Fruit fly (Drosophila melanogaster) whole organism, embryonic: ENCODE measurements around the gene CG33721.

Experiments used
- Adf1 ChIP-seq: fragments of 200-800 bp; sonication (Bioruptor generic); IDR thresholded peaks from 2 replicates; pipeline ENCODE4 v1.3.6; 2022; ENCODE audit warnings: missing biosample characterization, missing genetic modification characterization
- Antp ChIP-seq: fragments of 200-800 bp; sonication (Bioruptor generic); optimal IDR thresholded peaks from 3 replicates; lab custom pipeline; 2016; ENCODE audit warnings: missing biosample characterization, missing genetic modification characterization
- BEAF-32 ChIP-seq: fragments of 200-800 bp; sonication (Bioruptor generic); optimal IDR thresholded peaks from 3 replicates; lab custom pipeline; 2017; ENCODE audit warnings: missing biosample characterization, missing genetic modification characterization, mild to moderate bottlenecking, moderate library complexity, missing genetic modification reagents
- CG10209 ChIP-seq: fragments of 200-800 bp; sonication (Bioruptor generic); optimal IDR thresholded peaks from 3 replicates; lab custom pipeline; 2017; ENCODE audit warnings: missing biosample characterization, mild to moderate bottlenecking, missing genetic modification characterization, missing genetic modification reagents
- CG1233 ChIP-seq: fragments of 200-800 bp; sonication (Bioruptor generic); optimal IDR thresholded peaks from 4 replicates; lab custom pipeline; 2018; ENCODE audit warnings: missing biosample characterization, mild to moderate bottlenecking, missing genetic modification characterization
- CG12659 ChIP-seq: fragments of 200-800 bp; sonication (Bioruptor generic); optimal IDR thresholded peaks from 3 replicates; lab custom pipeline; 2017; ENCODE audit warnings: mild to moderate bottlenecking, missing biosample characterization, missing genetic modification reagents, missing genetic modification characterization
- CG13287 ChIP-seq: fragments of 200-800 bp; sonication (Bioruptor generic); IDR thresholded peaks from 2 replicates; pipeline ENCODE4 v1.3.6; 2022; ENCODE audit warnings: missing biosample characterization, missing genetic modification characterization; ENCODE audit not compliant: partially characterized antibody
- CG13296 ChIP-seq: fragments of 200-800 bp; sonication (Bioruptor generic); optimal IDR thresholded peaks from 3 replicates; lab custom pipeline; 2018; ENCODE audit warnings: missing biosample characterization, mild to moderate bottlenecking, missing genetic modification characterization
- CG14014 ChIP-seq: fragments of 200-800 bp; sonication (Bioruptor generic); IDR thresholded peaks from 2 replicates; pipeline ENCODE4 v1.3.6; 2022; ENCODE audit warnings: missing biosample characterization, missing genetic modification characterization
- CG1603 ChIP-seq: fragments of 200-800 bp; sonication (Bioruptor generic); optimal IDR thresholded peaks from 2 replicates; lab custom pipeline; 2019; ENCODE audit warnings: missing biosample characterization, mild to moderate bottlenecking, missing genetic modification characterization, moderate library complexity
- CG16813 ChIP-seq: fragments of 200-800 bp; sonication (Bioruptor generic); IDR thresholded peaks from 3 replicates; pipeline ENCODE4 v1.3.6; 2022; ENCODE audit warnings: missing biosample characterization, missing genetic modification characterization; ENCODE audit not compliant: partially characterized antibody
- CG17186 ChIP-seq: fragments of 200-800 bp; sonication (Bioruptor generic); optimal IDR thresholded peaks from 3 replicates; lab custom pipeline; 2017; ENCODE audit warnings: missing biosample characterization, missing genetic modification reagents, missing genetic modification characterization
- CG17612 ChIP-seq: fragments of 200-800 bp; sonication (Bioruptor generic); IDR thresholded peaks from 2 replicates; pipeline ENCODE4 v1.3.6; 2022; ENCODE audit warnings: missing biosample characterization, missing genetic modification characterization
- CG17912 ChIP-seq: fragments of 200-800 bp; sonication (Bioruptor generic); optimal IDR thresholded peaks from 2 replicates; lab custom pipeline; 2018; ENCODE audit warnings: missing biosample characterization, mild to moderate bottlenecking, missing genetic modification characterization
- CG2120 ChIP-seq: fragments of 200-800 bp; sonication (Bioruptor generic); optimal IDR thresholded peaks from 3 replicates; lab custom pipeline; 2016; ENCODE audit warnings: missing biosample characterization, missing genetic modification characterization
- CkIIα-i1 ChIP-seq: fragments of 200-800 bp; sonication (Bioruptor generic); IDR thresholded peaks from 2 replicates; pipeline ENCODE4 v1.3.6; 2022; ENCODE audit warnings: missing biosample characterization, missing genetic modification characterization
- D19A ChIP-seq: fragments of 200-800 bp; optimal IDR thresholded peaks from 3 replicates; lab custom pipeline; 2019; ENCODE audit warnings: missing biosample characterization, mild to moderate bottlenecking, missing genetic modification characterization, moderate library complexity
- Drgx ChIP-seq: fragments of 200-800 bp; sonication (Bioruptor generic); IDR thresholded peaks from 2 replicates; pipeline ENCODE4 v1.3.6; 2022; ENCODE audit warnings: missing biosample characterization, missing genetic modification characterization
- ERR ChIP-seq: fragments of 200-800 bp; sonication (Bioruptor generic); optimal IDR thresholded peaks from 2 replicates; lab custom pipeline; 2016; ENCODE audit warnings: missing biosample characterization, missing genetic modification characterization
- Ets97D ChIP-seq: fragments of 200-800 bp; sonication (Bioruptor generic); optimal IDR thresholded peaks from 3 replicates; lab custom pipeline; 2016; ENCODE audit warnings: missing biosample characterization, missing genetic modification characterization
- GATAe ChIP-seq: fragments of 200-800 bp; sonication (Bioruptor generic); conservative IDR thresholded peaks from 2 replicates; pipeline ENCODE4 v1.3.6; 2022; ENCODE audit warnings: missing biosample characterization, missing genetic modification characterization
- Gsc ChIP-seq: fragments of 200-800 bp; sonication (Bioruptor generic); IDR thresholded peaks from 2 replicates; pipeline ENCODE4 v1.3.6; 2022; ENCODE audit warnings: missing biosample characterization, missing genetic modification characterization
- Hr51 ChIP-seq, 2 experiments: fragments of 200-800 bp; sonication (Bioruptor generic); optimal IDR thresholded peaks; 2 replicates in 1 of 2; 3 replicates in 1 of 2; lab custom pipeline; 2016 to 2018; ENCODE audit warnings: missing biosample characterization in 2 of 2, missing genetic modification characterization in 2 of 2, mild to moderate bottlenecking in 1 of 2, moderate library complexity in 1 of 2
- Jarid2 ChIP-seq: fragments of 200-800 bp; sonication (Bioruptor generic); optimal IDR thresholded peaks from 3 replicates; lab custom pipeline; 2017; ENCODE audit warnings: mild to moderate bottlenecking, missing biosample characterization, missing genetic modification reagents, missing genetic modification characterization
- MESR4 ChIP-seq: fragments of 200-800 bp; sonication (Bioruptor generic); optimal IDR thresholded peaks from 2 replicates; lab custom pipeline; 2018; ENCODE audit warnings: missing biosample characterization, mild to moderate bottlenecking, missing genetic modification characterization, moderate library complexity
- Oli ChIP-seq: fragments of 200-800 bp; sonication (Bioruptor generic); optimal IDR thresholded peaks from 2 replicates; lab custom pipeline; 2018; ENCODE audit warnings: missing biosample characterization, mild to moderate bottlenecking, missing genetic modification characterization, moderate library complexity
- Ravus ChIP-seq: fragments of 200-800 bp; sonication (Bioruptor generic); IDR thresholded peaks from 2 replicates; pipeline ENCODE4 v1.3.6; 2022; ENCODE audit warnings: missing biosample characterization, missing genetic modification characterization
- ac ChIP-seq: fragments of 200-800 bp; sonication (Bioruptor generic); optimal IDR thresholded peaks from 3 replicates; lab custom pipeline; 2017; ENCODE audit warnings: missing biosample characterization, mild to moderate bottlenecking, missing genetic modification characterization
- ara ChIP-seq: fragments of 200-800 bp; sonication (Bioruptor generic); IDR thresholded peaks from 2 replicates; pipeline ENCODE4 v1.3.6; 2022; ENCODE audit warnings: missing biosample characterization, missing genetic modification characterization
- ase ChIP-seq: fragments of 200-800 bp; sonication (Bioruptor generic); IDR thresholded peaks from 3 replicates; pipeline ENCODE4 v1.3.6; 2022; ENCODE audit warnings: missing biosample characterization, missing genetic modification characterization
- btn ChIP-seq: fragments of 200-800 bp; sonication (Bioruptor generic); optimal IDR thresholded peaks from 2 replicates; lab custom pipeline; 2016; ENCODE audit warnings: missing biosample characterization, missing genetic modification characterization
- chinmo ChIP-seq: fragments of 200-800 bp; sonication (Bioruptor generic); IDR thresholded peaks from 4 replicates; pipeline ENCODE4 v1.3.6; 2022; ENCODE audit warnings: missing biosample characterization, missing genetic modification characterization; ENCODE audit not compliant: partially characterized antibody
- fd96Cb ChIP-seq: fragments of 200-800 bp; sonication (Bioruptor generic); optimal IDR thresholded peaks from 2 replicates; lab custom pipeline; 2018; ENCODE audit warnings: missing biosample characterization, mild to moderate bottlenecking, missing genetic modification characterization, moderate library complexity
- fu2 ChIP-seq: fragments of 200-800 bp; sonication (Bioruptor generic); optimal IDR thresholded peaks from 2 replicates; lab custom pipeline; 2016; ENCODE audit warnings: missing biosample characterization, missing genetic modification characterization
- gro ChIP-seq: fragments of 200-800 bp; sonication (Bioruptor generic); optimal IDR thresholded peaks from 2 replicates; lab custom pipeline; 2016; ENCODE audit warnings: missing biosample characterization, missing genetic modification characterization
- hkb ChIP-seq, 2 experiments: fragments of 200-800 bp in 1 of 2; fragments of >200 bp in 1 of 2; sonication (Bioruptor generic) in 1 of 2; IDR thresholded peaks in 1 of 2; optimal IDR thresholded peaks in 1 of 2; 2 replicates each; pipeline versions ENCODE4 v1.3.6 to Lab custom; 2017 to 2022; ENCODE audit warnings: missing biosample characterization in 1 of 2, missing genetic modification characterization in 1 of 2
- ind ChIP-seq: fragments of 200-800 bp; sonication (Bioruptor generic); optimal IDR thresholded peaks from 3 replicates; lab custom pipeline; 2016; ENCODE audit warnings: missing biosample characterization, missing genetic modification characterization
- kni ChIP-seq: fragments of 200-800 bp; sonication (Bioruptor generic); optimal IDR thresholded peaks from 3 replicates; lab custom pipeline; 2017; ENCODE audit warnings: mild to moderate bottlenecking, missing biosample characterization, missing genetic modification reagents, missing genetic modification characterization
- knrl ChIP-seq: fragments of 200-800 bp; sonication (Bioruptor generic); IDR thresholded peaks from 3 replicates; pipeline ENCODE4 v1.3.6; 2022; ENCODE audit warnings: missing biosample characterization, missing genetic modification characterization; ENCODE audit not compliant: partially characterized antibody
- mirr ChIP-seq: fragments of 200-800 bp; sonication (Bioruptor generic); optimal IDR thresholded peaks from 3 replicates; lab custom pipeline; 2018; ENCODE audit warnings: missing biosample characterization, mild to moderate bottlenecking, missing genetic modification characterization
- nerfin-1 ChIP-seq: fragments of 200-800 bp; sonication (Bioruptor generic); optimal IDR thresholded peaks from 3 replicates; lab custom pipeline; 2019; ENCODE audit warnings: missing biosample characterization, mild to moderate bottlenecking, missing genetic modification characterization, moderate library complexity
- peb ChIP-seq: fragments of 200-800 bp; sonication (Bioruptor generic); IDR thresholded peaks from 2 replicates; pipeline ENCODE4 v1.3.6; 2022; ENCODE audit warnings: missing biosample characterization, missing genetic modification characterization
- salm ChIP-seq: fragments of 200-800 bp; sonication (Bioruptor generic); optimal IDR thresholded peaks from 2 replicates; lab custom pipeline; 2018; ENCODE audit warnings: missing biosample characterization, mild to moderate bottlenecking, missing genetic modification characterization
- ssp ChIP-seq: fragments of 200-800 bp; sonication (Bioruptor generic); IDR thresholded peaks from 2 replicates; pipeline ENCODE4 v1.3.6; 2022; ENCODE audit warnings: missing biosample characterization, missing genetic modification characterization
- tin ChIP-seq: fragments of 200-800 bp; sonication (Bioruptor generic); optimal IDR thresholded peaks from 3 replicates; lab custom pipeline; 2016; ENCODE audit warnings: missing biosample characterization, missing genetic modification characterization
- tll ChIP-seq, 2 experiments: fragments of 200-800 bp in 1 of 2; fragments of >200 bp in 1 of 2; sonication (Bioruptor generic) in 1 of 2; optimal IDR thresholded peaks; 2 replicates each; lab custom pipeline; 2017 to 2019; ENCODE audit warnings: missing biosample characterization in 2 of 2, missing genetic modification characterization in 2 of 2, mild to moderate bottlenecking in 1 of 2, moderate library complexity in 1 of 2
- tna ChIP-seq: fragments of 200-800 bp; sonication (Bioruptor generic); IDR thresholded peaks from 2 replicates; pipeline ENCODE4 v1.3.6; 2022; ENCODE audit warnings: missing biosample characterization, missing genetic modification characterization; ENCODE audit not compliant: partially characterized antibody
- trh ChIP-seq: fragments of 200-800 bp; sonication (Bioruptor generic); optimal IDR thresholded peaks from 2 replicates; lab custom pipeline; 2016; ENCODE audit warnings: missing biosample characterization, missing genetic modification characterization
- yki ChIP-seq: fragments of >200 bp; optimal IDR thresholded peaks from 3 replicates; lab custom pipeline; 2018

Gene CG33721

DNA sequence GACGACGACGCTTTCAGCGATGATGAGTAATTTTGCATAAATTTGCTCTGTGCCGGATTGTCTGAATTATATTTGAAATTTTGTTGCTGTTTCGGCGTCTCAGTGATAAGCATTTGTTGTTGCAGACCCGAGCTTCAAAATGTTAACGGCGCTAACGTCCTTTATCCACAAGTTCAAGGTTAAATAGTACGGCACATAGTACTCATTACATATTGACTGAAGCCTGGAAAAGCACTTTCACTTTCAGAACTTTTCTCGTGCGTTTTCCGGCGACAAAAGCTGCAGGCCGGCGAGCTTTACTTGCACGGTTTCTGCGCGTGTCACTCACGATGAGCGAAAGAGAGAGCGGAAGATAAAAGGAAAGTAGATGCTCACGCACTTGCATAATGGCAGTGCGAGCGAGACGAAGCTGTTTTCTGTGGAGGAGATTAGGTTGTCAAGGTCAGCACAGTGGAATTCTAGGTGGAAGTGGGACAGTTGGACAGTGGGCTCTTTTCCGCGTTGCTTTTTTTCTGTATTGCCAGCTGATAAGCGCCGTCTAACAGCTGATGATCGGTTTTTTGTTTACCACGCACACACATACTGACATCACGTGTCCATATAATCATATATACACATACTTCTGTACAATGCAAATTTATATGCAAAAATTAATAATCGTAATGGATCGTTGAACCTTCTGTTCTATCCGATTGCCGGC is 37.4 kb downstream of the CG33721 start (continued):
- TF ChIP-seq yki (lab: Kevin White, UChicago) (no peak), btn (GFP tag; lab: Kevin White, UChicago) (no peak), ase (GFP tag; lab: Robert Waterston, UW) (peak; percentile 42; the same call in 1 of the 3 replicates), chinmo (GFP tag; lab: Robert Waterston, UW) (0 out of 4 replicates have a peak, but pooled peaks have one; percentile 42), GATAe (GFP tag; lab: Robert Waterston, UW) (peak; percentile 12; the same call in 1 of the 2 replicates), ERR (GFP tag; lab: Kevin White, UChicago) (peak; percentile 93), fu2 (GFP tag; lab: Kevin White, UChicago) (no peak), knrl (GFP tag; lab: Robert Waterston, UW) (peak; percentile 63; the same call in 2 of the 3 replicates), tll (GFP tag; optimal IDR thresholded peaks at IDR 0.05; lab: Kevin White, UChicago) (no peak), Ravus (GFP tag; lab: Robert Waterston, UW) (no peak), CG13287 (GFP tag; lab: Robert Waterston, UW) (peak; percentile 69), kni (no peak), D19A (no peak), CG17612 (GFP tag; lab: Robert Waterston, UW) (no peak), Adf1 (GFP tag; lab: Robert Waterston, UW) (no peak), Oli (tag; lab: Kevin White, UChicago) (no peak), Antp (GFP tag; lab: Kevin White, UChicago) (no peak), ind (GFP tag; lab: Kevin White, UChicago) (no peak), trh (GFP tag; lab: Kevin White, UChicago) (no peak), BEAF-32 (peak; percentile 25), Jarid2 (GFP tag; lab: Kevin White, UChicago) (no peak), ara (GFP tag; lab: Robert Waterston, UW) (peak; percentile 10; the same call in 1 of the 2 replicates), ac (GFP tag; lab: Kevin White, UChicago) (no peak), CG1233 (GFP tag; lab: Kevin White, UChicago) (no peak), CG12659 (GFP tag; lab: Kevin White, UChicago) (no peak), Hr51 (GFP tag; optimal IDR thresholded peaks at IDR 0.05; lab: Kevin White, UChicago) (no peak), gro (GFP tag; lab: Kevin White, UChicago) (no peak), MESR4 (no peak), CG17186 (GFP tag; lab: Kevin White, UChicago) (no peak), fd96Cb (no peak), tna (GFP tag; lab: Robert Waterston, UW) (peak; percentile 65; the same call in 1 of the 2 replicates), CG10209 (GFP tag; lab: Kevin White, UChicago) (no peak), Ets97D (no peak), nerfin-1 (tag; lab: Kevin White, UChicago) (peak; percentile 60), CkIIα-i1 (GFP tag; lab: Robert Waterston, UW) (no peak), hkb (optimal IDR thresholded peaks at IDR 0.05; lab: Kevin White, UChicago) (no peak), hkb (GFP tag; IDR thresholded peaks at IDR 0.05; lab: Robert Waterston, UW) (no peak), mirr (GFP tag; lab: Kevin White, UChicago) (no peak), CG17912 (GFP tag; lab: Kevin White, UChicago) (peak; percentile 6), CG1603 (tag; lab: Kevin White, UChicago) (no peak), CG14014 (no peak), CG16813 (GFP tag; lab: Robert Waterston, UW) (no peak), tin (GFP tag; lab: Kevin White, UChicago) (no peak), peb (GFP tag; lab: Robert Waterston, UW) (no peak), salm (tag; lab: Kevin White, UChicago) (no peak), ssp (GFP tag; lab: Robert Waterston, UW) (no peak), Drgx (no peak; the same call in 1 of the 2 replicates), Gsc (GFP tag; lab: Robert Waterston, UW) (no peak), CG13296 (no peak), CG2120 (GFP tag; lab: Kevin White, UChicago) (no peak)
